Worm (Caenorhabditis elegans): ENCODE results near the gene srh-276.

DNA sequence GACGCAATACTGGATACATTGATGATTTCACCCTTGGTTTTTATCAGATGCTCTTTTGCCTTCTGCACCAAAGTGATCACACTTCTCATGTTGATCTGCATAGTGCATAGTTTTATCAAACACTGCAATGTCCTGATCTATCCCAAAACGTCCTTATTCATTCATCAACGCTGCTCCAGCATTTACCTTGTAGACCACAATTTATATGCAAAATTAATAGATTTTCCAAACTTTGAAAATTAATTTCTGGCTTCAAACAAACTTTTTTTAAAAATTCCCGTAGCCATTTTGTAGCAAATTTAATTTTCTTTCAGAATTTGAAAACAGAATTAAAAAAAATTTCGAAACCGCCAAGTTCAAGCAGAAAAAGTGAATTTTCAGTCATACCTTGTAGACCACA lies 44.6 kb upstream of the srh-276 start, which contains the start of gene C06B8.3:
- TF ChIP-seq ceh-48 (tag; optimal IDR thresholded peaks at IDR 0.05): no peak
- no peak for TF ChIP-seq ama-1 (optimal IDR thresholded peaks at IDR 0.05)
- no peak for TF ChIP-seq fkh-10 (GFP tag; optimal IDR thresholded peaks at IDR 0.05)
- no peak for TF ChIP-seq tbx-2 (tag; optimal IDR thresholded peaks at IDR 0.05)
